Worm (Caenorhabditis elegans) whole organism, L1 larva: Measurements from ENCODE around the gene F48G7.5.
A peak's percentile ranks its signal among the peaks of the same experiment; 100 is the strongest.

ENCODE experiments used
- C04F5.9 ChIP-seq: sonication (generic microtip); optimal IDR thresholded peaks from 2 replicates; lab custom pipeline; 2016; ENCODE audit warnings: missing genetic modification characterization, missing compliant biosample characterization
- C16A3.4 ChIP-seq: fragments of 150-350 bp; optimal IDR thresholded peaks from 2 replicates; lab custom pipeline; 2014; ENCODE audit warnings: missing biosample characterization, missing genetic modification characterization
- C34B4.2 ChIP-seq: sonication (generic microtip); optimal IDR thresholded peaks from 2 replicates; lab custom pipeline; 2017; ENCODE audit warnings: mild to moderate bottlenecking, missing genetic modification characterization, missing compliant biosample characterization
- F16B12.6 ChIP-seq: fragments of 150-350 bp; optimal IDR thresholded peaks from 2 replicates; lab custom pipeline; 2014; ENCODE audit warnings: missing biosample characterization, missing genetic modification characterization
- aha-1 ChIP-seq: fragments of 150-350 bp; optimal IDR thresholded peaks from 2 replicates; lab custom pipeline; 2014; ENCODE audit warnings: missing biosample characterization, missing genetic modification characterization
- aly-2 ChIP-seq: fragments of 150-350 bp; optimal IDR thresholded peaks from 2 replicates; lab custom pipeline; 2014; ENCODE audit warnings: missing biosample characterization, missing genetic modification characterization
- ama-1 ChIP-seq: fragments of 150-350 bp; optimal IDR thresholded peaks from 2 replicates; lab custom pipeline; 2014
- blmp-1 ChIP-seq: fragments of 150-350 bp; optimal IDR thresholded peaks from 2 replicates; lab custom pipeline; 2014; ENCODE audit warnings: missing biosample characterization, missing genetic modification characterization
- ceh-8 ChIP-seq: fragments of 200-800 bp; sonication (Bioruptor generic); optimal IDR thresholded peaks from 2 replicates; lab custom pipeline; 2018; ENCODE audit warnings: mild to moderate bottlenecking, missing genetic modification characterization, moderate library complexity, missing compliant biosample characterization
- ceh-82 ChIP-seq, 3 experiments: fragments of 150-350 bp in 1 of 3; sonication (generic microtip) in 2 of 3; optimal IDR thresholded peaks; 2 replicates each; lab custom pipeline; 2014 to 2017; ENCODE audit warnings: missing biosample characterization in 3 of 3, missing genetic modification characterization in 3 of 3
- ceh-88 ChIP-seq: fragments of 200-800 bp; sonication (Bioruptor generic); IDR thresholded peaks from 2 replicates; pipeline ENCODE4 v1.3.6; 2022; ENCODE audit warnings: missing genetic modification characterization, missing compliant biosample characterization
- dpl-1 ChIP-seq, 3 experiments: fragments of 150-350 bp in 2 of 3; sonication (generic microtip) in 1 of 3; optimal IDR thresholded peaks; 2 replicates each; lab custom pipeline; 2014 to 2017; ENCODE audit warnings: missing biosample characterization in 3 of 3, missing genetic modification characterization in 3 of 3, missing genetic modification reagents in 3 of 3
- efl-1 ChIP-seq, 4 experiments: fragments of 150-350 bp; optimal IDR thresholded peaks in 3 of 4; peaks in 1 of 4; 1 replicate in 1 of 4; 2 replicates in 3 of 4; lab custom pipeline; 2014; ENCODE audit warnings: missing biosample characterization in 2 of 4, missing genetic modification characterization in 2 of 4, missing genetic modification reagents in 2 of 4
- egl-13 ChIP-seq: sonication (generic microtip); optimal IDR thresholded peaks from 2 replicates; lab custom pipeline; 2016; ENCODE audit warnings: missing genotype, missing genetic modification reagents, missing genetic modification characterization, missing compliant biosample characterization
- elt-2 ChIP-seq: sonication (generic microtip); optimal IDR thresholded peaks from 2 replicates; lab custom pipeline; 2016; ENCODE audit warnings: missing genetic modification characterization, mild to moderate bottlenecking, inconsistent platforms, missing compliant biosample characterization, missing genetic modification reagents
- elt-3 ChIP-seq, 6 experiments: fragments of 150-350 bp in 1 of 6; sonication (generic microtip); optimal IDR thresholded peaks; 2 replicates each; lab custom pipeline; 2017 to 2018; ENCODE audit warnings: missing biosample characterization in 6 of 6, missing genetic modification characterization in 6 of 6, inconsistent platforms in 1 of 6
- fos-1 ChIP-seq: fragments of 150-350 bp; optimal IDR thresholded peaks from 2 replicates; lab custom pipeline; 2014; ENCODE audit warnings: missing biosample characterization, missing genetic modification characterization
- grh-1 ChIP-seq: fragments of 200-800 bp; sonication (Bioruptor generic); IDR thresholded peaks from 2 replicates; pipeline ENCODE4 v1.3.6; 2022; ENCODE audit warnings: missing genetic modification reagents, missing genetic modification characterization, missing compliant biosample characterization
- hlh-4 ChIP-seq: sonication (generic microtip); optimal IDR thresholded peaks from 2 replicates; lab custom pipeline; 2016; ENCODE audit warnings: mild to moderate bottlenecking, missing genetic modification characterization, missing compliant biosample characterization
- irx-1 ChIP-seq: sonication (generic microtip); optimal IDR thresholded peaks from 2 replicates; lab custom pipeline; 2016; ENCODE audit warnings: missing genetic modification characterization, missing compliant biosample characterization
- isw-1 ChIP-seq: fragments of 200-800 bp; sonication (Bioruptor generic); IDR thresholded peaks from 2 replicates; pipeline ENCODE4 v1.3.6; 2022; ENCODE audit warnings: missing genetic modification characterization, missing compliant biosample characterization
- jun-1 ChIP-seq: fragments of 150-350 bp; optimal IDR thresholded peaks from 2 replicates; lab custom pipeline; 2014; ENCODE audit warnings: missing biosample characterization, missing genetic modification reagents, missing genetic modification characterization
- lin-14 ChIP-seq: fragments of 200-800 bp; sonication (Bioruptor generic); optimal IDR thresholded peaks from 2 replicates; lab custom pipeline; 2018; ENCODE audit warnings: mild to moderate bottlenecking, missing genetic modification characterization, moderate library complexity, missing compliant biosample characterization
- lin-39 ChIP-seq: fragments of 150-350 bp; optimal IDR thresholded peaks from 2 replicates; lab custom pipeline; 2014; ENCODE audit warnings: missing biosample characterization, missing genetic modification reagents, missing genetic modification characterization
- lir-3 ChIP-seq: sonication (generic microtip); optimal IDR thresholded peaks from 2 replicates; lab custom pipeline; 2016; ENCODE audit warnings: mild to moderate bottlenecking, missing genetic modification characterization, moderate library complexity, missing compliant biosample characterization; ENCODE audit not compliant: poor library complexity
- lsy-2 ChIP-seq, 2 experiments: fragments of 150-350 bp; optimal IDR thresholded peaks; 2 replicates each; lab custom pipeline; 2014; ENCODE audit warnings: missing biosample characterization in 2 of 2, missing genetic modification characterization in 2 of 2
- mdl-1 ChIP-seq, 2 experiments: fragments of 150-350 bp; optimal IDR thresholded peaks; 2 replicates each; lab custom pipeline; 2014 to 2017; ENCODE audit warnings: missing biosample characterization in 2 of 2, missing genetic modification characterization in 2 of 2, inconsistent platforms in 1 of 2
- mef-2 ChIP-seq: fragments of 150-350 bp; optimal IDR thresholded peaks from 2 replicates; lab custom pipeline; 2014; ENCODE audit warnings: missing biosample characterization, missing genetic modification characterization
- mep-1 ChIP-seq: fragments of 150-350 bp; optimal IDR thresholded peaks from 2 replicates; lab custom pipeline; 2014; ENCODE audit warnings: missing biosample characterization, missing genetic modification characterization
- nhr-11 ChIP-seq: fragments of 150-350 bp; optimal IDR thresholded peaks from 2 replicates; lab custom pipeline; 2014; ENCODE audit warnings: missing biosample characterization, missing genetic modification characterization
- nhr-12 ChIP-seq: sonication (generic microtip); optimal IDR thresholded peaks from 2 replicates; lab custom pipeline; 2017; ENCODE audit warnings: missing biosample characterization, missing genetic modification characterization
- nhr-19 ChIP-seq: fragments of 200-800 bp; sonication (Bioruptor generic); conservative IDR thresholded peaks from 2 replicates; pipeline ENCODE4 v1.3.6; 2022; ENCODE audit warnings: missing genetic modification characterization, missing compliant biosample characterization
- nhr-47 ChIP-seq: sonication (generic microtip); optimal IDR thresholded peaks from 2 replicates; lab custom pipeline; 2016; ENCODE audit warnings: mild to moderate bottlenecking, missing genetic modification characterization, moderate library complexity, missing compliant biosample characterization
- nhr-71 ChIP-seq: sonication (generic microtip); optimal IDR thresholded peaks from 2 replicates; lab custom pipeline; 2016; ENCODE audit warnings: mild to moderate bottlenecking, missing genetic modification characterization, moderate library complexity, missing compliant biosample characterization
- nhr-84 ChIP-seq: sonication (generic microtip); optimal IDR thresholded peaks from 2 replicates; lab custom pipeline; 2017; ENCODE audit warnings: missing biosample characterization, missing genetic modification characterization
- nhr-85 ChIP-seq: sonication (generic microtip); peaks from one replicate; lab custom pipeline; 2016; ENCODE audit warnings: missing genetic modification characterization, inconsistent platforms, missing compliant biosample characterization
- nhr-90 ChIP-seq: sonication (generic microtip); optimal IDR thresholded peaks from 2 replicates; lab custom pipeline; 2016; ENCODE audit warnings: mild to moderate bottlenecking, missing genetic modification characterization, missing compliant biosample characterization; ENCODE audit not compliant: poor library complexity
- pax-3 ChIP-seq: fragments of 200-800 bp; sonication (Bioruptor generic); optimal IDR thresholded peaks from 2 replicates; lab custom pipeline; 2018; ENCODE audit warnings: mild to moderate bottlenecking, missing genetic modification characterization, moderate library complexity, missing compliant biosample characterization
- pqm-1 ChIP-seq: sonication (generic microtip); optimal IDR thresholded peaks from 3 replicates; lab custom pipeline; 2017; ENCODE audit warnings: missing biosample characterization, missing genetic modification characterization
- rnt-1 ChIP-seq: sonication (generic microtip); optimal IDR thresholded peaks from 2 replicates; lab custom pipeline; 2016; ENCODE audit warnings: mild to moderate bottlenecking, missing genetic modification characterization, moderate library complexity, missing compliant biosample characterization
- skn-1 ChIP-seq: fragments of 150-350 bp; optimal IDR thresholded peaks from 2 replicates; lab custom pipeline; 2014; ENCODE audit warnings: missing biosample characterization, missing genetic modification characterization
- snpc-4 ChIP-seq: fragments of 150-350 bp; optimal IDR thresholded peaks from 2 replicates; lab custom pipeline; 2014; ENCODE audit warnings: missing biosample characterization, missing genetic modification characterization
- snu-23 ChIP-seq: sonication (generic microtip); optimal IDR thresholded peaks from 2 replicates; lab custom pipeline; 2016; ENCODE audit warnings: missing genetic modification characterization, missing compliant biosample characterization
- sox-4 ChIP-seq: sonication (generic microtip); optimal IDR thresholded peaks from 2 replicates; lab custom pipeline; 2016; ENCODE audit warnings: missing genetic modification characterization, missing compliant biosample characterization
- sptf-1 ChIP-seq: fragments of 150-350 bp; optimal IDR thresholded peaks from 2 replicates; lab custom pipeline; 2014; ENCODE audit warnings: missing biosample characterization, missing genetic modification characterization
- sup-37 ChIP-seq: fragments of 200-800 bp; sonication (Bioruptor generic); optimal IDR thresholded peaks from 2 replicates; lab custom pipeline; 2018; ENCODE audit warnings: mild to moderate bottlenecking, missing genetic modification characterization, missing compliant biosample characterization
- tlp-1 ChIP-seq: fragments of 150-350 bp; optimal IDR thresholded peaks from 2 replicates; lab custom pipeline; 2014; ENCODE audit warnings: missing biosample characterization, missing genetic modification characterization
- unc-130 ChIP-seq: fragments of 150-350 bp; optimal IDR thresholded peaks from 2 replicates; lab custom pipeline; 2017; ENCODE audit warnings: missing biosample characterization, missing genetic modification characterization, inconsistent platforms
- xbp-1 ChIP-seq: sonication (generic microtip); optimal IDR thresholded peaks from 2 replicates; lab custom pipeline; 2016; ENCODE audit warnings: missing genetic modification characterization, missing compliant biosample characterization
- zip-4 ChIP-seq: fragments of 200-800 bp; sonication (Bioruptor generic); optimal IDR thresholded peaks from 2 replicates; lab custom pipeline; 2018; ENCODE audit warnings: mild to moderate bottlenecking, missing genetic modification characterization, moderate library complexity, missing compliant biosample characterization

Gene F48G7.5

ce11 chrV:624922-625321 is 2.2 kb upstream of the F48G7.5 start, which contains the start of gene srt-17:
TSS of gene srt-17 (minus strand) at chrV:625022.
- no peak for TF ChIP-seq snu-23 (GFP tag; lab: Kevin White, UChicago)
- TF ChIP-seq sptf-1: no peak
- no peak for TF ChIP-seq rnt-1 (tag; lab: Kevin White, UChicago)
- no peak for TF ChIP-seq elt-2 (tag; lab: Kevin White, UChicago)
- TF ChIP-seq unc-130: no peak
- TF ChIP-seq nhr-84 (tag; lab: Kevin White, UChicago): no peak
- TF ChIP-seq F16B12.6 (tag; lab: Kevin White, UChicago): no peak
- no peak for TF ChIP-seq jun-1
- no peak for TF ChIP-seq nhr-85 (tag; lab: Kevin White, UChicago)
- no peak for TF ChIP-seq lin-14 (GFP tag; lab: Kevin White, UChicago)
- TF ChIP-seq mep-1 (tag; lab: Kevin White, UChicago): no peak
- TF ChIP-seq aha-1: no peak
- no peak for TF ChIP-seq tlp-1 (tag; lab: Kevin White, UChicago)
- no peak for TF ChIP-seq C16A3.4
- no peak for TF ChIP-seq sox-4
- TF ChIP-seq irx-1: no peak
- TF ChIP-seq ceh-8 (GFP tag; lab: Kevin White, UChicago): no peak
- no peak for TF ChIP-seq lin-39 (tag; lab: Kevin White, UChicago)
- no peak for TF ChIP-seq efl-1 (optimal IDR thresholded peaks at IDR 0.05; lab: Kevin White, UChicago)
- TF ChIP-seq efl-1 (GFP tag; optimal IDR thresholded peaks at IDR 0.05 in 1 of 2; lab: Kevin White, UChicago): no peak

ce11 chrV:620987-621386 is 1.7 kb downstream of the F48G7.5 start:
- TF ChIP-seq blmp-1 (tag; lab: Kevin White, UChicago): no peak
- TF ChIP-seq nhr-71: no peak
- TF ChIP-seq grh-1 (GFP tag; lab: Robert Waterston, UW): no peak
- no peak for TF ChIP-seq nhr-19 (GFP tag; lab: Robert Waterston, UW)
- no peak for TF ChIP-seq egl-13 (tag; lab: Kevin White, UChicago)
- TF ChIP-seq tlp-1 (tag; lab: Kevin White, UChicago): no peak
- TF ChIP-seq ceh-82 (tag; optimal IDR thresholded peaks at IDR 0.05; lab: Kevin White, UChicago): no peak
- no peak for TF ChIP-seq ceh-88 (GFP tag; lab: Robert Waterston, UW)
- no peak for TF ChIP-seq fos-1 (tag; lab: Kevin White, UChicago)
- TF ChIP-seq C34B4.2: no peak
- TF ChIP-seq aly-2 (tag; lab: Kevin White, UChicago): no peak
- no peak for TF ChIP-seq elt-2 (tag; lab: Kevin White, UChicago)
- TF ChIP-seq mdl-1 (tag; optimal IDR thresholded peaks at IDR 0.05; lab: Kevin White, UChicago): no peak
- TF ChIP-seq nhr-11 (tag; lab: Kevin White, UChicago): no peak
- TF ChIP-seq, all 84 proteins: peak for 0

ce11 chrV:619054-619453 is 3.7 kb downstream of the F48G7.5 start, which contains the start of gene F48G7.4:
TSS of gene F48G7.4 (plus strand) at chrV:619453.
- TF ChIP-seq ama-1 (lab: Kevin White, UChicago) (no peak), mep-1 (tag; lab: Kevin White, UChicago) (peak; percentile 25), aha-1 (no peak), isw-1 (GFP tag; lab: Robert Waterston, UW) (peak; percentile 33), C34B4.2 (no peak), nhr-12 (tag; lab: Kevin White, UChicago) (no peak), lsy-2 (tag; optimal IDR thresholded peaks at IDR 0.05; lab: Kevin White, UChicago) (peak in 1 of 2 experiments; percentile 72), nhr-11 (tag; lab: Kevin White, UChicago) (peak; percentile 73), sup-37 (GFP tag; lab: Kevin White, UChicago) (no peak), C04F5.9 (tag; lab: Kevin White, UChicago) (no peak), unc-130 (no peak), xbp-1 (tag; lab: Kevin White, UChicago) (peak; percentile 64), pqm-1 (no peak), snpc-4 (peak; percentile 13), mef-2 (tag; lab: Kevin White, UChicago) (peak; percentile 24), zip-4 (GFP tag; lab: Kevin White, UChicago) (no peak), lir-3 (peak; percentile 62), jun-1 (peak; percentile 64), nhr-90 (tag; lab: Kevin White, UChicago) (no peak), elt-3 (tag; optimal IDR thresholded peaks at IDR 0.05; lab: Kevin White, UChicago) (peak in 1 of 6 experiments; percentile 23), lin-39 (tag; lab: Kevin White, UChicago) (no peak), nhr-47 (tag; lab: Kevin White, UChicago) (peak; percentile 86), hlh-4 (tag; lab: Kevin White, UChicago) (no peak), dpl-1 (GFP tag; optimal IDR thresholded peaks at IDR 0.05; lab: Kevin White, UChicago) (peak; percentile 22 to 44 (median 32)), tlp-1 (tag; lab: Kevin White, UChicago) (no peak), pax-3 (peak; percentile 3), skn-1 (tag; lab: Kevin White, UChicago) (peak; percentile 67), grh-1 (GFP tag; lab: Robert Waterston, UW) (peak; percentile 48; the same call in 1 of the 2 replicates)
